Fruit fly (Drosophila melanogaster) whole organism, wandering third instar larva: ENCODE measurements around the gene CG11563.

ENCODE experiments used
- Abd-B ChIP-seq: fragments of >200 bp; optimal IDR thresholded peaks from 2 replicates; lab custom pipeline; 2017; ENCODE audit warnings: missing biosample characterization, missing genetic modification characterization
- CG32264 ChIP-seq: fragments of 200-800 bp; sonication (Bioruptor generic); optimal IDR thresholded peaks from 2 replicates; lab custom pipeline; 2016; ENCODE audit warnings: missing biosample characterization, missing genetic modification characterization
- CG9705 ChIP-seq: fragments of 200-800 bp; sonication (Bioruptor generic); optimal IDR thresholded peaks from 2 replicates; lab custom pipeline; 2018; ENCODE audit warnings: missing biosample characterization, mild to moderate bottlenecking, missing genetic modification characterization
- CrebA ChIP-seq: fragments of 200-800 bp; sonication (Bioruptor generic); optimal IDR thresholded peaks from 2 replicates; lab custom pipeline; 2016; ENCODE audit warnings: missing biosample characterization, mild to moderate bottlenecking, missing genetic modification characterization, borderline replicate concordance
- Dfd ChIP-seq: fragments of >200 bp; optimal IDR thresholded peaks from 2 replicates; lab custom pipeline; 2017; ENCODE audit warnings: missing biosample characterization, missing genetic modification characterization
- Dif ChIP-seq: fragments of 200-275, 200-300 bp; sonication (Bioruptor generic); optimal IDR thresholded peaks from 2 replicates; lab custom pipeline; 2018; ENCODE audit warnings: missing biosample characterization, missing genetic modification characterization; ENCODE audit not compliant: partially characterized antibody
- GATAd ChIP-seq: sonication (Bioruptor generic); optimal IDR thresholded peaks from 2 replicates; lab custom pipeline; 2016; ENCODE audit warnings: missing biosample characterization, missing genetic modification characterization
- HLH106 ChIP-seq: fragments of 200-800 bp; optimal IDR thresholded peaks from 3 replicates; lab custom pipeline; 2019; ENCODE audit warnings: missing biosample characterization, mild to moderate bottlenecking, missing genetic modification characterization, moderate library complexity
- Hnf4 ChIP-seq: fragments of 200-800 bp; sonication (Bioruptor generic); optimal IDR thresholded peaks from 2 replicates; lab custom pipeline; 2016; ENCODE audit warnings: missing biosample characterization, mild to moderate bottlenecking, missing genetic modification characterization
- Hr78 ChIP-seq: fragments of >200 bp; optimal IDR thresholded peaks from 2 replicates; lab custom pipeline; 2017; ENCODE audit warnings: missing biosample characterization, missing genetic modification characterization
- Hr83 ChIP-seq: fragments of 200-300 bp; sonication (Bioruptor generic); optimal IDR thresholded peaks from 2 replicates; lab custom pipeline; 2016; ENCODE audit warnings: missing biosample characterization, mild to moderate bottlenecking, missing genetic modification characterization, moderate library complexity; ENCODE audit not compliant: poor library complexity, severe bottlenecking
- Mio ChIP-seq: sonication (Bioruptor generic); optimal IDR thresholded peaks from 2 replicates; lab custom pipeline; 2016; ENCODE audit warnings: missing biosample characterization, missing genetic modification characterization
- N ChIP-seq: fragments of >200 bp; optimal IDR thresholded peaks from 2 replicates; lab custom pipeline; 2018; ENCODE audit warnings: missing biosample characterization, missing external identifiers, missing genetic modification characterization
- Rel ChIP-seq, 2 experiments: fragments of 200-800 bp; sonication (Bioruptor generic) in 1 of 2; optimal IDR thresholded peaks; 2 replicates in 1 of 2; 3 replicates in 1 of 2; lab custom pipeline; 2016 to 2019; ENCODE audit warnings: mild to moderate bottlenecking in 2 of 2, missing biosample characterization in 2 of 2, missing genetic modification characterization in 2 of 2, moderate library complexity in 1 of 2
- Sp1 ChIP-seq: fragments of 200-800 bp; sonication (Bioruptor generic); optimal IDR thresholded peaks from 3 replicates; lab custom pipeline; 2019; ENCODE audit warnings: missing biosample characterization, mild to moderate bottlenecking, missing genetic modification characterization, moderate library complexity
- Vsx2 ChIP-seq: fragments of 200-300, 225-300 bp; sonication (Bioruptor generic); optimal IDR thresholded peaks from 2 replicates; lab custom pipeline; 2018; ENCODE audit warnings: missing biosample characterization, missing genetic modification characterization; ENCODE audit not compliant: partially characterized antibody
- br ChIP-seq: fragments of 200-800 bp; sonication (Bioruptor generic); optimal IDR thresholded peaks from 2 replicates; lab custom pipeline; 2016; ENCODE audit warnings: missing biosample characterization, missing genetic modification characterization
- dl ChIP-seq, 2 experiments: fragments of 175-275, 200-275 bp in 1 of 2; fragments of 200-275 bp in 1 of 2; sonication (Bioruptor generic); optimal IDR thresholded peaks; lab custom pipeline; 2018; ENCODE audit warnings: mild to moderate bottlenecking in 2 of 2, missing biosample characterization in 2 of 2, missing genetic modification characterization in 2 of 2, moderate library complexity in 2 of 2; ENCODE audit not compliant: partially characterized antibody in 2 of 2, insufficient read depth in 1 of 2
- dmrt93B ChIP-seq: fragments of 200-800 bp; sonication (Bioruptor generic); optimal IDR thresholded peaks from 2 replicates; lab custom pipeline; 2018; ENCODE audit warnings: missing biosample characterization, mild to moderate bottlenecking, missing genetic modification characterization
- dsf ChIP-seq: sonication (Bioruptor generic); optimal IDR thresholded peaks from 2 replicates; lab custom pipeline; 2016; ENCODE audit warnings: missing biosample characterization, missing genetic modification characterization, borderline replicate concordance
- ey ChIP-seq: fragments of 200-800 bp; sonication (Bioruptor generic); optimal IDR thresholded peaks from 2 replicates; lab custom pipeline; 2016; ENCODE audit warnings: missing biosample characterization, missing genetic modification characterization
- foxo ChIP-seq, 2 experiments: fragments of 200-800 bp; sonication (Bioruptor generic); optimal IDR thresholded peaks; 2 replicates in 1 of 2; 3 replicates in 1 of 2; lab custom pipeline; 2016 to 2017; ENCODE audit warnings: missing biosample characterization in 2 of 2, missing genetic modification characterization in 2 of 2
- fru ChIP-seq: fragments of 200-800 bp; sonication (Bioruptor generic); optimal IDR thresholded peaks from 3 replicates; lab custom pipeline; 2016; ENCODE audit warnings: missing biosample characterization, mild to moderate bottlenecking, missing genetic modification characterization
- h ChIP-seq: fragments of 200-800 bp; sonication (Bioruptor generic); optimal IDR thresholded peaks from 3 replicates; lab custom pipeline; 2016; ENCODE audit warnings: missing biosample characterization, mild to moderate bottlenecking, missing genetic modification characterization
- jim ChIP-seq: fragments of 175-275, 200-325 bp; sonication (Bioruptor generic); optimal IDR thresholded peaks from 2 replicates; lab custom pipeline; 2016; ENCODE audit warnings: missing biosample characterization, mild to moderate bottlenecking, missing genetic modification characterization
- lola ChIP-seq: fragments of >200 bp; optimal IDR thresholded peaks from 2 replicates; lab custom pipeline; 2017; ENCODE audit warnings: missing biosample characterization, missing genetic modification characterization
- pan ChIP-seq: fragments of >200 bp; optimal IDR thresholded peaks from 2 replicates; lab custom pipeline; 2017
- psq ChIP-seq: fragments of 200-800 bp; sonication (Bioruptor generic); optimal IDR thresholded peaks from 3 replicates; lab custom pipeline; 2017; ENCODE audit warnings: missing biosample characterization, mild to moderate bottlenecking, missing genetic modification characterization, moderate library complexity
- rgr ChIP-seq: fragments of 200-800 bp; sonication (Bioruptor generic); optimal IDR thresholded peaks from 3 replicates; lab custom pipeline; 2016; ENCODE audit warnings: missing biosample characterization, mild to moderate bottlenecking, missing genetic modification characterization
- sage ChIP-seq: fragments of 200-800 bp; sonication (Bioruptor generic); optimal IDR thresholded peaks from 2 replicates; lab custom pipeline; 2016; ENCODE audit warnings: missing biosample characterization, mild to moderate bottlenecking, missing genetic modification characterization
- sv ChIP-seq: fragments of 200-800 bp; sonication (Bioruptor generic); optimal IDR thresholded peaks from 3 replicates; lab custom pipeline; 2016; ENCODE audit warnings: missing biosample characterization, missing genetic modification characterization
- tai ChIP-seq: sonication (Bioruptor generic); optimal IDR thresholded peaks from 2 replicates; lab custom pipeline; 2016; ENCODE audit warnings: missing biosample characterization, missing genetic modification characterization
- usp ChIP-seq: fragments of >200 bp; optimal IDR thresholded peaks from 2 replicates; lab custom pipeline; 2017; ENCODE audit warnings: missing biosample characterization, missing genetic modification characterization
- woc ChIP-seq: sonication (Bioruptor generic); optimal IDR thresholded peaks from 2 replicates; lab custom pipeline; 2016; ENCODE audit warnings: missing biosample characterization, mild to moderate bottlenecking, missing genetic modification characterization

Gene CG11563

dm6 chr3R:31748093-31748996, 11.5 kb downstream of the CG11563 start:
- TF ChIP-seq Sp1 (GFP tag; lab: Kevin White, UChicago) (peak; percentile 61), Dif (GFP tag; lab: Kevin White, UChicago) (peak; percentile 20), h (GFP tag; lab: Kevin White, UChicago) (peak; percentile 30), fru (peak; percentile 41), br (GFP tag; lab: Kevin White, UChicago) (peak; percentile 18), usp (GFP tag; lab: Kevin White, UChicago) (no peak), psq (peak; percentile 100), N (peak; percentile 81), CG32264 (no peak), rgr (GFP tag; lab: Kevin White, UChicago) (peak; percentile 21), Hnf4 (peak; percentile 4), Hr78 (GFP tag; lab: Kevin White, UChicago) (peak; percentile 6), Rel (GFP tag; optimal IDR thresholded peaks at IDR 0.05; lab: Kevin White, UChicago) (peak; percentile 53), Rel (tag; optimal IDR thresholded peaks at IDR 0.05; lab: Kevin White, UChicago) (peak; percentile 59), Vsx2 (GFP tag; lab: Kevin White, UChicago) (no peak), foxo (GFP tag; optimal IDR thresholded peaks at IDR 0.05; lab: Kevin White, UChicago) (peak in 1 of 2 experiments; percentile 40)

- no peak for TF ChIP-seq dsf
- TF ChIP-seq Mio (GFP tag; lab: Kevin White, UChicago): no peak
- TF ChIP-seq Hnf4: no peak
- no peak for TF ChIP-seq GATAd (GFP tag; lab: Kevin White, UChicago)
- no peak for TF ChIP-seq sv (GFP tag; lab: Kevin White, UChicago)
- no peak for TF ChIP-seq Abd-B (GFP tag; lab: Kevin White, UChicago)
- no peak for TF ChIP-seq N
- TF ChIP-seq CrebA (GFP tag; lab: Kevin White, UChicago): no peak
- TF ChIP-seq CG32264: no peak
- no peak for TF ChIP-seq lola (GFP tag; lab: Kevin White, UChicago)
- no peak for TF ChIP-seq CG9705 (GFP tag; lab: Kevin White, UChicago)
- no peak for TF ChIP-seq sage
- TF ChIP-seq Hr78 (GFP tag; lab: Kevin White, UChicago): no peak
- no peak for TF ChIP-seq tai (GFP tag; lab: Kevin White, UChicago)
- no peak for TF ChIP-seq Vsx2 (GFP tag; lab: Kevin White, UChicago)
- TF ChIP-seq Hr83 (GFP tag; lab: Kevin White, UChicago): no peak
- no peak for TF ChIP-seq usp (GFP tag; lab: Kevin White, UChicago)
- TF ChIP-seq Rel (GFP tag; optimal IDR thresholded peaks at IDR 0.05; lab: Kevin White, UChicago): no peak
- no peak for TF ChIP-seq Rel (tag; optimal IDR thresholded peaks at IDR 0.05; lab: Kevin White, UChicago)
- TF ChIP-seq woc: no peak
- TF ChIP-seq h (GFP tag; lab: Kevin White, UChicago): no peak
- TF ChIP-seq, all 38 proteins: peak for 0
Measured at dm6 chr3R:31754605-31755004, 17.8 kb downstream of the CG11563 start, which contains the start of gene salt. salt (minus strand) TSS chr3R:31754705.

dm6 chr3R:31758587-31759167, 21.8 kb downstream of the CG11563 start, which contains the start of gene CG2187:
CG2187 (minus strand) TSS chr3R:31758637.
- no peak for TF ChIP-seq dmrt93B (GFP tag; lab: Kevin White, UChicago)
- TF ChIP-seq ey (GFP tag; lab: Kevin White, UChicago): no peak
- no peak for TF ChIP-seq foxo (GFP tag; optimal IDR thresholded peaks at IDR 0.05; lab: Kevin White, UChicago)
- no peak for TF ChIP-seq GATAd (GFP tag; lab: Kevin White, UChicago)
- peak; percentile 35 for TF ChIP-seq Hr83 (GFP tag; lab: Kevin White, UChicago)
- no peak for TF ChIP-seq Sp1 (GFP tag; lab: Kevin White, UChicago)
- no peak for TF ChIP-seq sv (GFP tag; lab: Kevin White, UChicago)
- no peak for TF ChIP-seq pan (lab: Kevin White, UChicago)

dm6 chr3R:31761529-31762009, 24.7 kb downstream of the CG11563 start, which contains the start of gene Smvt:
Smvt (minus strand) TSS chr3R:31761579.
- TF ChIP-seq jim (GFP tag; lab: Kevin White, UChicago) (no peak), dmrt93B (GFP tag; lab: Kevin White, UChicago) (no peak), GATAd (GFP tag; lab: Kevin White, UChicago) (no peak), dl (GFP tag; optimal IDR thresholded peaks at IDR 0.05; lab: Kevin White, UChicago; ENCODE audit: insufficient read depth in 1 of 2, partially characterized antibody in 2 of 2) (no peak), Sp1 (GFP tag; lab: Kevin White, UChicago) (no peak), Dfd (no peak), HLH106 (tag; lab: Kevin White, UChicago) (no peak), Abd-B (GFP tag; lab: Kevin White, UChicago) (no peak), sage (no peak), CG32264 (no peak), CG9705 (GFP tag; lab: Kevin White, UChicago) (no peak), Hr78 (GFP tag; lab: Kevin White, UChicago) (no peak), Mio (GFP tag; lab: Kevin White, UChicago) (no peak)
